Worm (Caenorhabditis elegans) whole organism, young adult: ENCODE data around the gene R151.8.

ENCODE experiments used
- B0019.2 ChIP-seq: fragments of 200-800 bp; sonication (Bioruptor generic); conservative IDR thresholded peaks from 2 replicates; pipeline ENCODE4 v1.3.6; 2022; ENCODE audit warnings: missing genetic modification reagents, missing genetic modification characterization, missing compliant biosample characterization
- F10E7.11 ChIP-seq: sonication (generic microtip); optimal IDR thresholded peaks from 2 replicates; lab custom pipeline; 2017; ENCODE audit warnings: mild to moderate bottlenecking, missing genetic modification characterization, moderate library complexity, missing compliant biosample characterization
- F49E8.2 ChIP-seq: sonication (generic microtip); optimal IDR thresholded peaks from 3 replicates; lab custom pipeline; 2017; ENCODE audit warnings: missing genetic modification characterization, mild to moderate bottlenecking, missing compliant biosample characterization, antibody characterized with exemption, moderate library complexity; ENCODE audit not compliant: insufficient read depth
- Y67H2A.10 ChIP-seq: fragments of 200-800 bp; sonication (Bioruptor generic); conservative IDR thresholded peaks from 2 replicates; pipeline ENCODE4 v1.3.6; 2022; ENCODE audit warnings: missing genetic modification reagents, missing genetic modification characterization, missing compliant biosample characterization
- ZK185.1 ChIP-seq: sonication (generic microtip); optimal IDR thresholded peaks from 2 replicates; lab custom pipeline; 2016; ENCODE audit warnings: mild to moderate bottlenecking, missing genetic modification characterization, missing compliant biosample characterization; ENCODE audit not compliant: poor library complexity, severe bottlenecking
- atf-7 ChIP-seq: sonication (generic microtip); optimal IDR thresholded peaks from 2 replicates; lab custom pipeline; 2017; ENCODE audit warnings: mild to moderate bottlenecking, missing genetic modification characterization, missing compliant biosample characterization
- attf-5 ChIP-seq: fragments of 200-800 bp; sonication (Bioruptor generic); optimal IDR thresholded peaks from 2 replicates; lab custom pipeline; 2018; ENCODE audit warnings: mild to moderate bottlenecking, missing genetic modification characterization, missing compliant biosample characterization
- bed-1 ChIP-seq: fragments of 200-800 bp; sonication (Bioruptor generic); IDR thresholded peaks from 2 replicates; pipeline ENCODE4 v1.3.6; 2022; ENCODE audit warnings: missing genetic modification reagents, missing genetic modification characterization, missing compliant biosample characterization
- cebp-1 ChIP-seq, 2 experiments: fragments of 200-800 bp in 1 of 2; sonication (Bioruptor generic) in 1 of 2; sonication (generic microtip) in 1 of 2; IDR thresholded peaks in 1 of 2; optimal IDR thresholded peaks in 1 of 2; 2 replicates each; pipeline versions ENCODE4 v1.3.6 to Lab custom; 2017 to 2022; ENCODE audit warnings: missing compliant biosample characterization in 2 of 2, missing genetic modification characterization in 2 of 2, mild to moderate bottlenecking in 1 of 2, missing genetic modification reagents in 1 of 2, moderate library complexity in 1 of 2
- ceh-100 ChIP-seq: fragments of 200-800 bp; sonication (Bioruptor generic); IDR thresholded peaks from 2 replicates; pipeline ENCODE4 v1.3.6; 2022; ENCODE audit warnings: missing genetic modification reagents, missing genetic modification characterization, missing compliant biosample characterization
- ceh-40 ChIP-seq: fragments of 200-800 bp; sonication (Bioruptor generic); IDR thresholded peaks from 2 replicates; pipeline ENCODE4 v1.3.6; 2022; ENCODE audit warnings: missing genetic modification characterization, missing compliant biosample characterization
- ceh-91 ChIP-seq: fragments of 200-800 bp; sonication (Bioruptor generic); IDR thresholded peaks from 2 replicates; pipeline ENCODE4 v1.3.6; 2022; ENCODE audit warnings: missing genetic modification reagents, missing genetic modification characterization, missing compliant biosample characterization
- chd-7 ChIP-seq: sonication (generic microtip); optimal IDR thresholded peaks from 2 replicates; lab custom pipeline; 2016; ENCODE audit warnings: mild to moderate bottlenecking, missing genetic modification characterization, moderate library complexity, missing compliant biosample characterization
- die-1 ChIP-seq: sonication (generic microtip); optimal IDR thresholded peaks from 2 replicates; lab custom pipeline; 2016; ENCODE audit warnings: missing genotype, mild to moderate bottlenecking, missing genetic modification characterization, missing compliant biosample characterization
- egl-18 ChIP-seq: fragments of 200-800 bp; sonication (Bioruptor generic); IDR thresholded peaks from 2 replicates; pipeline ENCODE4 v1.3.6; 2022; ENCODE audit warnings: missing genetic modification reagents, missing genetic modification characterization, missing compliant biosample characterization
- ekl-4 ChIP-seq: fragments of 200-800 bp; sonication (Bioruptor generic); IDR thresholded peaks from 2 replicates; pipeline ENCODE4 v1.3.6; 2022; ENCODE audit warnings: missing genetic modification reagents, missing genetic modification characterization, missing compliant biosample characterization
- gei-17 ChIP-seq: fragments of 200-800 bp; sonication (Bioruptor generic); optimal IDR thresholded peaks from 2 replicates; lab custom pipeline; 2018; ENCODE audit warnings: mild to moderate bottlenecking, missing genetic modification characterization, missing compliant biosample characterization
- him-1 ChIP-seq: sonication (generic microtip); optimal IDR thresholded peaks from 2 replicates; lab custom pipeline; 2016; ENCODE audit warnings: missing genotype, missing genetic modification reagents, missing genetic modification characterization, missing compliant biosample characterization
- hsf-1 ChIP-seq: fragments of 200-800 bp; sonication (Bioruptor generic); IDR thresholded peaks from 2 replicates; pipeline ENCODE4 v1.3.6; 2022; ENCODE audit warnings: missing genetic modification reagents, missing genetic modification characterization, missing compliant biosample characterization
- lir-1 ChIP-seq: fragments of 200-800 bp; sonication (Bioruptor generic); conservative IDR thresholded peaks from 2 replicates; pipeline ENCODE4 v1.3.6; 2022; ENCODE audit warnings: missing genetic modification reagents, missing genetic modification characterization, missing compliant biosample characterization
- lsl-1 ChIP-seq: fragments of 200-800 bp; sonication (Bioruptor generic); optimal IDR thresholded peaks from 2 replicates; lab custom pipeline; 2018; ENCODE audit warnings: mild to moderate bottlenecking, missing genetic modification characterization, moderate library complexity, missing compliant biosample characterization
- madf-10 ChIP-seq: sonication (generic microtip); optimal IDR thresholded peaks from 2 replicates; lab custom pipeline; 2016; ENCODE audit warnings: mild to moderate bottlenecking, missing genetic modification characterization, missing compliant biosample characterization
- madf-3 ChIP-seq: fragments of 200-800 bp; sonication (Bioruptor generic); IDR thresholded peaks from 2 replicates; pipeline ENCODE4 v1.3.6; 2022; ENCODE audit warnings: missing genetic modification reagents, missing genetic modification characterization, missing compliant biosample characterization
- mxl-1 ChIP-seq: sonication (generic microtip); optimal IDR thresholded peaks from 2 replicates; lab custom pipeline; 2016; ENCODE audit warnings: missing genetic modification characterization, missing compliant biosample characterization
- nfya-2 ChIP-seq: fragments of 200-800 bp; sonication (Bioruptor generic); IDR thresholded peaks from 2 replicates; pipeline ENCODE4 v1.3.6; 2022; ENCODE audit warnings: missing genetic modification reagents, missing genetic modification characterization, missing compliant biosample characterization
- nhr-120 ChIP-seq: fragments of 200-800 bp; sonication (Bioruptor generic); IDR thresholded peaks from 2 replicates; pipeline ENCODE4 v1.3.6; 2022; ENCODE audit warnings: missing genetic modification characterization, missing compliant biosample characterization
- nhr-179 ChIP-seq: sonication (generic microtip); optimal IDR thresholded peaks from 2 replicates; lab custom pipeline; 2016; ENCODE audit warnings: mild to moderate bottlenecking, missing genetic modification characterization, missing compliant biosample characterization
- nhr-27 ChIP-seq: fragments of 200-800 bp; sonication (Bioruptor generic); optimal IDR thresholded peaks from 2 replicates; lab custom pipeline; 2018; ENCODE audit warnings: mild to moderate bottlenecking, missing genetic modification characterization, moderate library complexity, missing compliant biosample characterization
- nhr-80 ChIP-seq: sonication (generic microtip); optimal IDR thresholded peaks from 2 replicates; lab custom pipeline; 2016; ENCODE audit warnings: missing genetic modification characterization, missing compliant biosample characterization
- nhr-90 ChIP-seq: sonication (generic microtip); optimal IDR thresholded peaks from 2 replicates; lab custom pipeline; 2016; ENCODE audit warnings: missing genotype, mild to moderate bottlenecking, missing genetic modification characterization, missing compliant biosample characterization
- pha-4 ChIP-seq: fragments of 150-350 bp; sonication (generic microtip); optimal IDR thresholded peaks from 2 replicates; lab custom pipeline; 2014; ENCODE audit warnings: missing biosample characterization, missing genetic modification reagents, missing genetic modification characterization
- rcor-1 ChIP-seq: fragments of 200-800 bp; sonication (Bioruptor generic); IDR thresholded peaks from 2 replicates; pipeline ENCODE4 v1.3.6; 2022; ENCODE audit warnings: missing genetic modification reagents, missing genetic modification characterization, missing compliant biosample characterization
- rec-8 ChIP-seq, 2 experiments: sonication (generic microtip); optimal IDR thresholded peaks; 2 replicates each; lab custom pipeline; 2016; ENCODE audit warnings: mild to moderate bottlenecking in 2 of 2, missing genetic modification characterization in 2 of 2, missing genetic modification reagents in 2 of 2, missing genotype in 2 of 2, missing biosample characterization in 1 of 2, missing compliant biosample characterization in 1 of 2, moderate library complexity in 1 of 2
- rpc-1 ChIP-seq, 2 experiments: fragments of 150-350 bp in 1 of 2; sonication (generic microtip) in 1 of 2; optimal IDR thresholded peaks; 2 replicates each; lab custom pipeline; 2014 to 2018; ENCODE audit warnings: missing biosample characterization in 1 of 2, missing genetic modification characterization in 1 of 2, missing genetic modification reagents in 1 of 2, missing genotype in 1 of 2
- sdz-38 ChIP-seq: sonication (generic microtip); optimal IDR thresholded peaks from 2 replicates; lab custom pipeline; 2016; ENCODE audit warnings: missing genotype, missing genetic modification characterization, missing compliant biosample characterization
- sea-2 ChIP-seq: fragments of 200-800 bp; sonication (Bioruptor generic); IDR thresholded peaks from 2 replicates; pipeline ENCODE4 v1.3.6; 2022; ENCODE audit warnings: missing genetic modification characterization, missing compliant biosample characterization
- snpc-1.1 ChIP-seq: sonication (generic microtip); optimal IDR thresholded peaks from 2 replicates; lab custom pipeline; 2017; ENCODE audit warnings: missing genetic modification characterization, mild to moderate bottlenecking, missing compliant biosample characterization, antibody characterized with exemption, moderate library complexity, missing genotype, missing genetic modification reagents; ENCODE audit not compliant: insufficient read depth
- snpc-3.4 ChIP-seq: sonication (generic microtip); optimal IDR thresholded peaks from 2 replicates; lab custom pipeline; 2017; ENCODE audit warnings: missing genetic modification characterization, mild to moderate bottlenecking, missing compliant biosample characterization, antibody characterized with exemption, moderate library complexity, missing genotype, missing genetic modification reagents
- somi-1 ChIP-seq: fragments of 200-800 bp; sonication (Bioruptor generic); optimal IDR thresholded peaks from 2 replicates; lab custom pipeline; 2018; ENCODE audit warnings: mild to moderate bottlenecking, missing genetic modification characterization, missing compliant biosample characterization
- unc-62 ChIP-seq: fragments of 150-350 bp; optimal IDR thresholded peaks from 2 replicates; lab custom pipeline; 2014; ENCODE audit warnings: missing biosample characterization, missing genetic modification reagents, missing genetic modification characterization
- zim-3 ChIP-seq: sonication (generic microtip); optimal IDR thresholded peaks from 2 replicates; lab custom pipeline; 2017; ENCODE audit warnings: mild to moderate bottlenecking, missing genetic modification characterization, moderate library complexity, missing compliant biosample characterization
- ztf-22 ChIP-seq: fragments of 200-800 bp; sonication (Bioruptor generic); optimal IDR thresholded peaks from 2 replicates; lab custom pipeline; 2018; ENCODE audit warnings: mild to moderate bottlenecking, missing genetic modification characterization, moderate library complexity, missing compliant biosample characterization
- ztf-25 ChIP-seq: fragments of 200-800 bp; sonication (Bioruptor generic); IDR thresholded peaks from 2 replicates; pipeline ENCODE4 v1.3.6; 2022; ENCODE audit warnings: missing genetic modification reagents, missing genetic modification characterization, missing compliant biosample characterization
- ztf-26 ChIP-seq: sonication (generic microtip); optimal IDR thresholded peaks from 2 replicates; lab custom pipeline; 2017; ENCODE audit warnings: missing genetic modification characterization, missing compliant biosample characterization
- ztf-28 ChIP-seq: fragments of 200-800 bp; sonication (Bioruptor generic); IDR thresholded peaks from 2 replicates; pipeline ENCODE4 v1.3.6; 2022; ENCODE audit warnings: missing genetic modification reagents, missing genetic modification characterization, missing compliant biosample characterization
- ztf-6 ChIP-seq: fragments of 200-800 bp; sonication (Bioruptor generic); IDR thresholded peaks from 2 replicates; pipeline ENCODE4 v1.3.6; 2022; ENCODE audit warnings: missing genetic modification reagents, missing genetic modification characterization, missing compliant biosample characterization

Gene R151.8

ce11 chrIII:7188300-7189052 lies 41.1 kb downstream of the R151.8 start, which contains the start of the genes F37C12.21 and F37C12.10 (continued):
- TF ChIP-seq snpc-1.1 (tag; lab: Kevin White, UChicago) = no peak
- no peak for TF ChIP-seq lir-1 (GFP tag; lab: Robert Waterston, UW)
- no peak for TF ChIP-seq ztf-28 (GFP tag; lab: Robert Waterston, UW)
- TF ChIP-seq ztf-26 (tag; lab: Kevin White, UChicago) = no peak
- TF ChIP-seq mxl-1 (tag; lab: Kevin White, UChicago) = no peak
- no peak for TF ChIP-seq atf-7 (tag; lab: Kevin White, UChicago)
- no peak for TF ChIP-seq nhr-179
- peak; percentile 72 for TF ChIP-seq nhr-80 (tag; lab: Kevin White, UChicago)
- TF ChIP-seq zim-3 (tag; lab: Kevin White, UChicago) = no peak
- peak; percentile 25 for TF ChIP-seq ZK185.1 (tag; lab: Kevin White, UChicago)
- no peak for TF ChIP-seq nfya-2
- TF ChIP-seq F49E8.2 = no peak
- no peak for TF ChIP-seq unc-62 (GFP tag; lab: Kevin White, UChicago)
- TF ChIP-seq sea-2 (GFP tag; lab: Robert Waterston, UW) = no peak
- TF ChIP-seq ztf-22 = no peak
- no peak for TF ChIP-seq bed-1
- no peak for TF ChIP-seq rpc-1 (optimal IDR thresholded peaks at IDR 0.05; lab: Kevin White, UChicago)
- no peak for TF ChIP-seq rpc-1 (tag; optimal IDR thresholded peaks at IDR 0.05; lab: Kevin White, UChicago)
- no peak for TF ChIP-seq ekl-4
- 0 out of 2 replicates have a peak, but pooled peaks have one; percentile 19 for TF ChIP-seq madf-3 (GFP tag; lab: Robert Waterston, UW)
- TF ChIP-seq nhr-120 (GFP tag; lab: Robert Waterston, UW) = no peak
- TF ChIP-seq B0019.2 (GFP tag; lab: Robert Waterston, UW) = no peak
- no peak for TF ChIP-seq pha-4 (tag; lab: Kevin White, UChicago)
- no peak for TF ChIP-seq ceh-40 (GFP tag; lab: Robert Waterston, UW)
- no peak for TF ChIP-seq cebp-1 (GFP tag; IDR thresholded peaks at IDR 0.05; lab: Robert Waterston, UW)
- peak; percentile 19 for TF ChIP-seq cebp-1 (tag; optimal IDR thresholded peaks at IDR 0.05; lab: Kevin White, UChicago)
- no peak for TF ChIP-seq lsl-1 (GFP tag; lab: Kevin White, UChicago)
- TF ChIP-seq Y67H2A.10 (GFP tag; lab: Robert Waterston, UW) = no peak
- no peak for TF ChIP-seq somi-1 (GFP tag; lab: Kevin White, UChicago)
- TF ChIP-seq rec-8 (tag; optimal IDR thresholded peaks at IDR 0.05; lab: Kevin White, UChicago) = no peak
- TF ChIP-seq gei-17 (GFP tag; lab: Kevin White, UChicago) = no peak
- peak; percentile 48; the same call in 1 of the 2 replicates for TF ChIP-seq hsf-1 (GFP tag; lab: Robert Waterston, UW)
- no peak for TF ChIP-seq him-1 (tag; lab: Kevin White, UChicago)
- TF ChIP-seq ceh-100 (GFP tag; lab: Robert Waterston, UW) = no peak
- TF ChIP-seq chd-7 = no peak
- TF ChIP-seq F10E7.11 (tag; lab: Kevin White, UChicago) = no peak
- TF ChIP-seq ceh-91 = no peak
- 0 out of 2 replicates have a peak, but pooled peaks have one; percentile 22 for TF ChIP-seq ztf-25 (GFP tag; lab: Robert Waterston, UW)
- TF ChIP-seq die-1 (tag; lab: Kevin White, UChicago) = no peak
- no peak for TF ChIP-seq snpc-3.4 (tag; lab: Kevin White, UChicago)
- TF ChIP-seq nhr-27 (tag; lab: Kevin White, UChicago) = no peak
- TF ChIP-seq egl-18 = no peak
- TF ChIP-seq attf-5 (GFP tag; lab: Kevin White, UChicago) = no peak
- no peak for TF ChIP-seq nhr-90
- TF ChIP-seq ztf-6 (GFP tag; lab: Robert Waterston, UW) = no peak
- no peak for TF ChIP-seq rcor-1
- no peak for TF ChIP-seq sdz-38 (tag; lab: Kevin White, UChicago)
- TF ChIP-seq madf-10 (tag; lab: Kevin White, UChicago) = no peak
